Worm (Caenorhabditis elegans) whole organism, L3 larva: ENCODE data around the gene F21D9.11.

Experiments used
- ceh-9 ChIP-seq: sonication (generic microtip); optimal IDR thresholded peaks from 2 replicates; lab custom pipeline; 2018; ENCODE audit warnings: missing biosample characterization, missing genetic modification characterization
- nhr-237 ChIP-seq: fragments of 150-350 bp; optimal IDR thresholded peaks from 2 replicates; lab custom pipeline; 2014; ENCODE audit warnings: missing biosample characterization, missing genetic modification characterization
- nhr-28 ChIP-seq: fragments of 150-350 bp; optimal IDR thresholded peaks from 2 replicates; lab custom pipeline; 2014; ENCODE audit warnings: missing biosample characterization, missing genetic modification characterization
- nhr-43 ChIP-seq: sonication (generic microtip); optimal IDR thresholded peaks from 2 replicates; lab custom pipeline; 2016; ENCODE audit warnings: mild to moderate bottlenecking, missing genetic modification characterization, missing compliant biosample characterization; ENCODE audit not compliant: poor library complexity, severe bottlenecking
- pqm-1 ChIP-seq: fragments of 150-350 bp; optimal IDR thresholded peaks from 2 replicates; lab custom pipeline; 2017; ENCODE audit warnings: missing biosample characterization, missing genetic modification characterization, inconsistent platforms
- skn-1 ChIP-seq: fragments of 150-350 bp; optimal IDR thresholded peaks from 2 replicates; lab custom pipeline; 2014; ENCODE audit warnings: missing biosample characterization, missing genetic modification characterization

- TF ChIP-seq nhr-237 (no peak), skn-1 (tag; lab: Kevin White, UChicago) (no peak), nhr-43 (tag; lab: Kevin White, UChicago) (no peak), pqm-1 (tag; lab: Kevin White, UChicago) (no peak), ceh-9 (tag; lab: Kevin White, UChicago) (no peak), nhr-28 (no peak)
Observed at ce11 chrV:19288073-19288805, 36.3 kb downstream of the F21D9.11 start, which contains the start of the genes F55C9.3 and fbxb-57.
